Fruit fly (Drosophila melanogaster): Measurements from ENCODE around the gene CG14005.

CG14005 gene

dm6 chr2L:5798629-5799028, 3.1 kb downstream of the CG14005 start:
- TF ChIP-seq Rel (GFP tag; optimal IDR thresholded peaks at IDR 0.05) (no peak), Rel (tag; optimal IDR thresholded peaks at IDR 0.05) (no peak), GATAd (GFP tag; optimal IDR thresholded peaks at IDR 0.05) (no peak), h (GFP tag; optimal IDR thresholded peaks at IDR 0.05) (no peak), Hr78 (GFP tag; optimal IDR thresholded peaks at IDR 0.05) (no peak), br (GFP tag; optimal IDR thresholded peaks at IDR 0.05) (no peak)

dm6 chr2L:5797977-5798376, 3.8 kb downstream of the CG14005 start:
- TF ChIP-seq Dif (GFP tag; optimal IDR thresholded peaks at IDR 0.05; ENCODE audit: partially characterized antibody) (no peak), N (GFP tag; optimal IDR thresholded peaks at IDR 0.05) (no peak), sage (GFP tag; optimal IDR thresholded peaks at IDR 0.05) (no peak), h (GFP tag; optimal IDR thresholded peaks at IDR 0.05) (no peak), sv (GFP tag; optimal IDR thresholded peaks at IDR 0.05) (peak; percentile 35), rgr (GFP tag; optimal IDR thresholded peaks at IDR 0.05) (no peak), psq (GFP tag; optimal IDR thresholded peaks at IDR 0.05) (no peak)

dm6 chr2L:5795192-5795591, 6.6 kb downstream of the CG14005 start:
- no peak for TF ChIP-seq dmrt93B (GFP tag; optimal IDR thresholded peaks at IDR 0.05)

dm6 chr2L:5793098-5793497, 8.7 kb downstream of the CG14005 start:
- TF ChIP-seq sage (GFP tag; optimal IDR thresholded peaks at IDR 0.05) (no peak), Rel (GFP tag; optimal IDR thresholded peaks at IDR 0.05) (no peak), Rel (tag; optimal IDR thresholded peaks at IDR 0.05) (no peak), Dif (GFP tag; optimal IDR thresholded peaks at IDR 0.05; ENCODE audit: partially characterized antibody) (no peak), Jra (GFP tag; optimal IDR thresholded peaks at IDR 0.05) (no peak), Sp1 (GFP tag; optimal IDR thresholded peaks at IDR 0.05) (no peak), Hnf4 (GFP tag; optimal IDR thresholded peaks at IDR 0.05) (no peak)

dm6 chr2L:5790799-5791526, 10.8 kb downstream of the CG14005 start:
- TF ChIP-seq GATAd (GFP tag; optimal IDR thresholded peaks at IDR 0.05) (no peak), sage (GFP tag; optimal IDR thresholded peaks at IDR 0.05) (no peak), dl (GFP tag; optimal IDR thresholded peaks at IDR 0.05; ENCODE audit: insufficient read depth in 1 of 2, partially characterized antibody in 2 of 2) (no peak), Dfd (GFP tag; optimal IDR thresholded peaks at IDR 0.05) (no peak), Jra (GFP tag; optimal IDR thresholded peaks at IDR 0.05) (no peak), HLH106 (tag; optimal IDR thresholded peaks at IDR 0.05) (no peak), br (GFP tag; optimal IDR thresholded peaks at IDR 0.05) (no peak), h (GFP tag; optimal IDR thresholded peaks at IDR 0.05) (peak; percentile 44), CG32264 (GFP tag; optimal IDR thresholded peaks at IDR 0.05) (no peak), fru (GFP tag; optimal IDR thresholded peaks at IDR 0.05) (peak; percentile 18), CrebA (GFP tag; optimal IDR thresholded peaks at IDR 0.05; ENCODE audit: borderline replicate concordance) (no peak), Hr78 (GFP tag; optimal IDR thresholded peaks at IDR 0.05) (no peak), sv (GFP tag; optimal IDR thresholded peaks at IDR 0.05) (no peak), psq (GFP tag; optimal IDR thresholded peaks at IDR 0.05) (no peak), pan (optimal IDR thresholded peaks at IDR 0.05) (no peak)

- TF ChIP-seq Jra (GFP tag; optimal IDR thresholded peaks at IDR 0.05) (no peak), CG32264 (GFP tag; optimal IDR thresholded peaks at IDR 0.05) (no peak), br (GFP tag; optimal IDR thresholded peaks at IDR 0.05) (no peak), Mio (GFP tag; optimal IDR thresholded peaks at IDR 0.05) (no peak), dl (GFP tag; optimal IDR thresholded peaks at IDR 0.05; ENCODE audit: insufficient read depth in 1 of 2, partially characterized antibody in 2 of 2) (no peak), h (GFP tag; optimal IDR thresholded peaks at IDR 0.05) (no peak), dsf (GFP tag; optimal IDR thresholded peaks at IDR 0.05; ENCODE audit: borderline replicate concordance) (no peak), ey (GFP tag; optimal IDR thresholded peaks at IDR 0.05) (no peak)
Measured at dm6 chr2L:5789268-5789667, 12.5 kb downstream of the CG14005 start.

dm6 chr2L:5783731-5784130, 18.0 kb downstream of the CG14005 start, which contains the start of gene CG31913:
TSS of gene CG31913 (plus strand) at chr2L:5784031.
- no peak for TF ChIP-seq dl (GFP tag; optimal IDR thresholded peaks at IDR 0.05; ENCODE audit: insufficient read depth in 1 of 2, partially characterized antibody in 2 of 2)
- no peak for TF ChIP-seq Hr78 (GFP tag; optimal IDR thresholded peaks at IDR 0.05)

Data from whole organism, wandering third instar larva.